Fruit fly (Drosophila melanogaster) whole organism, pupa: ENCODE results near the gene CG3982.

Experiments used
- CG10348 ChIP-seq: fragments of 200-800 bp; sonication (Bioruptor generic); IDR thresholded peaks from 2 replicates; pipeline ENCODE4 v1.3.6; 2022; ENCODE audit warnings: missing biosample characterization, missing genetic modification characterization
- CG15710 ChIP-seq: fragments of 200-800 bp; sonication (Bioruptor generic); optimal IDR thresholded peaks from 2 replicates; lab custom pipeline; 2018; ENCODE audit warnings: missing biosample characterization, mild to moderate bottlenecking, missing genetic modification characterization, moderate library complexity
- EcR ChIP-seq: fragments of 200-800 bp; sonication (Bioruptor generic); optimal IDR thresholded peaks from 3 replicates; lab custom pipeline; 2019; ENCODE audit warnings: missing biosample characterization, missing genetic modification characterization, mild to moderate bottlenecking, moderate library complexity, missing genetic modification reagents
- Snoo ChIP-seq: fragments of 200-800 bp; sonication (Bioruptor generic); optimal IDR thresholded peaks from 3 replicates; lab custom pipeline; 2017; ENCODE audit warnings: missing biosample characterization, mild to moderate bottlenecking, missing genetic modification characterization, inconsistent platforms
- fd96Ca ChIP-seq: fragments of 200-800 bp; sonication (Bioruptor generic); IDR thresholded peaks from 3 replicates; pipeline ENCODE4 v1.3.6; 2022; ENCODE audit warnings: missing biosample characterization, missing genetic modification characterization
- gl ChIP-seq: fragments of 200-800 bp; sonication (Bioruptor generic); optimal IDR thresholded peaks from 2 replicates; lab custom pipeline; 2018; ENCODE audit warnings: missing biosample characterization, mild to moderate bottlenecking, missing genetic modification characterization

DNA sequence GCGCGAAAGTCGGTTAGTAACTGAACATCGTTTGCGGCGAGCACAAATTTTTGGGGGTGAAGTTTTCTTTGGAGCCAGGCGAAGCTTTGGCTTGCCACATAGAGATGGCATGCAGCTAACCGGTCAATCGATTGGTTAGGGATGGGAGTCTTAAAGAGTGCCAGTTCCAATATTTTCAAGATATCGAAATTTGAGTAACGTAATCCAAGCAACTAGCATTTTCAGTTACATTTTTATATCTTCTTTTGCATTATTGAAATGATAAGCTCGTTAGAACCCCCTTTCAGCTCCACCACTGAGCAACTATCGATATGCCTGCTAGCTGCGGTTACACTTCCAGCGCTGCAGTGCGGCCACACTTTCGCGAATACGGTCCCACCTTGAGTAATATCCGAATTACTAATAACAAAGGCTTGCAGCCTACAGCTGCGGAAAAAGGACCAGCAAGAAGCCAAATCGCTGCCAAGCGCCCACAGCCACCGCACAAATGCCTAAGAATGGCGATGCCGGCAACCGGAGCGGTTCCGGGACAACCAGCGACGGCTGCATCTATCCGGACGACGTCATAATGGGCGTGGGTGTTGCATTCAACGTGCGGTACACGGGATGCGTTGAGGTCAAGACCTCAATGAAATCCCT is 9.6 kb upstream of the CG3982 start, which contains the start of the genes Atat and Shc:
- TF ChIP-seq gl (tag; lab: Kevin White, UChicago) (peak; percentile 90), CG15710 (tag; lab: Kevin White, UChicago) (peak; percentile 99), CG10348 (peak; percentile 99), Snoo (tag; lab: Kevin White, UChicago) (peak; percentile 99), fd96Ca (GFP tag; lab: Robert Waterston, UW) (peak; percentile 99), EcR (GFP tag; lab: Kevin White, UChicago) (peak; percentile 11)
